Worm (Caenorhabditis elegans) whole organism, L4/young adult: Measurements from ENCODE around the gene C30H6.12.

ENCODE experiments used
- W03F9.2 ChIP-seq: fragments of 150-350 bp; optimal IDR thresholded peaks from 2 replicates; lab custom pipeline; 2014; ENCODE audit warnings: missing biosample characterization, missing genetic modification characterization
- dao-5 ChIP-seq: sonication (generic microtip); optimal IDR thresholded peaks from 2 replicates; lab custom pipeline; 2016; ENCODE audit warnings: missing genotype, missing genetic modification characterization, moderate library complexity, missing compliant biosample characterization
- him-1 ChIP-seq: sonication (generic microtip); optimal IDR thresholded peaks from 2 replicates; lab custom pipeline; 2016; ENCODE audit warnings: missing genotype, missing genetic modification reagents, missing genetic modification characterization, missing compliant biosample characterization

Gene C30H6.12

DNA sequence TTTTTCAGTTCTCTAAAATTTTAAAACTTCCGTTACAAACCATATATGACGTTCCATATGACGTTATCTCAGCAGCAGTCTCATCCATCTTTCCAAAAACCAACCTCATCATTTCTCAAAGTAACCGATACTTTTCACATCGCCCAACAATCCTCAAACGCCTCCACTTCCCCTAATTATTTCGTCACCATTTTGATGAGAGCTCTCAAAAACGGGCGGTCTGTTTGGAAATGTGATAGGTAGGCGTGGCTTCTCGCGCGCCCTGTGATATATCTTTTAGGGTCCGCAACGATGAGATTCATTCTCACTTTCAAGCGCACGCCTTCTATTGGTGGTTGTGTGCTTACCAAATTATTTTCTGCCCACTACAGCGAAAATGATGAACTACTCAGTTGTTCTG, 14.9 kb upstream of the C30H6.12 start, which contains the start of gene trh-1:
Gene trh-1 (plus strand): TSS at position 301 of the 400 bp plus-strand sequence.
- TF ChIP-seq W03F9.2 (tag; lab: Kevin White, UChicago) (no peak), him-1 (no peak), dao-5 (tag; lab: Kevin White, UChicago) (no peak)

- TF ChIP-seq W03F9.2 (tag; lab: Kevin White, UChicago) = no peak
- no peak for TF ChIP-seq dao-5 (tag; lab: Kevin White, UChicago)
- no peak for TF ChIP-seq him-1
These were observed 11.7 kb upstream of the C30H6.12 start, which contains the start of gene C30H6.5 for ce11 chrIV:17371469-17371868. Gene C30H6.5 (plus strand): TSS chrIV:17371769.

DNA sequence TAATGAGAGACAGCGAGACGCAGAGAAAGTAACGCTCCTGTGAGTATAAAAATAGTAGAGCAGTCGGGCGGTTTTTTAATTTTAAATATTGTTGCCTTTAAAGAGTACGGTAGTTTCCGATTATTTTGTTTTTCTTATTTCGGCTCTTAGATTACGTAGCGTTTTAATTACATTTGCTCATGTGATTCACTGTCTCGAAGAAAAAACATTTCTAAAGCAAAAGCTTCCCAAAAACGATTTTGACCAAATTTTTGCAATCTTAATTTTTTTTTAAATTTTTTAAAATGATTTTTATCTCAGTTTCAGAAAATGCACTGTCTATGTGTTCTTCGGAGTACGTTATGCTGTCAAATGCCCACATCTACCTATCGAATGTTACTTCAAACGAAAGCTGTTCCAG, 7.0 kb upstream of the C30H6.12 start, which contains the start of gene haf-1:
Gene haf-1 (plus strand): TSS at position 301 of the 400 bp plus-strand sequence.
- TF ChIP-seq dao-5 (tag; lab: Kevin White, UChicago) (no peak), him-1 (no peak), W03F9.2 (tag; lab: Kevin White, UChicago) (no peak)

DNA sequence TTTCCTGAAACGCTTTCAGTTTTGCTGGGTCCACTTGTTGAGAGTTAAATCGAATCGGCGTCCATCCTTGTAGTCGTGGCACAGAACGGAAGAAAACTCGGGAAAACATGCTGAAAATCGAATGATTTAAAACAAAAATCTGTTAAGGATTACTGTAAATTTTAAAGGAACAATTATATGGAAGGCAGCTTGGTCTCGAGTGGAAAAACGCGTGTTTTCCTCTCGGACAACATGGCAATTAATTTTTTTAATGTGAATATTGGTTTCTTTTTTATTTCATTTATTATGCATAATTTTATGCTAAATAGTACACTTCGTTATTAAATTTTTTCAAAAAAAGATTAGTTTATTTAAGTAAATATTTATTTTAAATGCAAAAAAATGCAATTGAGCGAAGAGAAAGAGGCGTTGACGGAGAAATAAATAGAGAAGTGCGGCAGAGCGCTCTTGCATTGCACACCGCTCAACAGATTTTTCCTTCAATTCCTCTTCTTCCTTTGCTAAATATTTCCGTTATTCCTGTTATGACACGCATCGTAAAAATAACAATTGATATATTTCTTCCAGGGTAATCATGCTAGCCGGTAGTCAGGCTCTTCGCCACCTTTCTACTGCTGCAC, 3.0 kb upstream of the C30H6.12 start, which contains the start of the genes C30H6.9 and dlat-2:
Gene C30H6.9 (minus strand): TSS at position 110 of the 620 bp plus-strand sequence.
Gene dlat-2 (plus strand): TSS at position 566 of the 620 bp plus-strand sequence.
- TF ChIP-seq dao-5 (tag; lab: Kevin White, UChicago) (no peak), W03F9.2 (tag; lab: Kevin White, UChicago) (peak; percentile 76), him-1 (no peak)

ce11 chrIV:17382029-17382428, 1.1 kb upstream of the C30H6.12 start, which contains the start of gene C30H6.8:
Gene C30H6.8 (plus strand): TSS chrIV:17382329.
- TF ChIP-seq him-1 = no peak
- no peak for TF ChIP-seq W03F9.2 (tag; lab: Kevin White, UChicago)
- no peak for TF ChIP-seq dao-5 (tag; lab: Kevin White, UChicago)

DNA sequence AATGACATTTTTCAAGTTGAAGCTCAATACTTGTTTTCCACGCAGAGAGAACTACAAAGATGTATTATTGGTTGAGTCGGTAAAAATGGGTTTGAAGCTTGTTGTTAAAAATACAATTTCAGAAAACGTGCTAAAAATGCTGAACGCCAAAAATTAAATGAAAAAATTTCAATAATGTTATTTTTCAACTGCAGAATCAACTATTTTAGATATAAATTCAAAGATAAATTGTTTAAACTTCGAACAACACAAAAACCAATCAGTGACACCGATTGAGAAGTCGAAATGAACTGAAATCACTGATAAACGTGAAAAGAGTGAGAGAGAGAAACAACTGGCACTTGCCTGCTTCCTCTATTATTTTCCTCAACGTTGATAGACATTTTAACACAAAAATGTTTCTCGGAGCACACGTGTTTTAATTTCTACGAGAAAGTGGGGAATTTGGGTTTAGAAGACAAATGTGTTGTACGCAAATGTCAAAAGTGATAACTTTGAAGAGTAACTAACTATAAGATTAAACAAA, 4.4 kb downstream of the C30H6.12 start, which contains the start of gene T02D1.8:
Gene T02D1.8 (minus strand): TSS at position 51 of the 526 bp plus-strand sequence.
- TF ChIP-seq him-1 (no peak), W03F9.2 (tag; lab: Kevin White, UChicago) (no peak), dao-5 (tag; lab: Kevin White, UChicago) (no peak)

DNA sequence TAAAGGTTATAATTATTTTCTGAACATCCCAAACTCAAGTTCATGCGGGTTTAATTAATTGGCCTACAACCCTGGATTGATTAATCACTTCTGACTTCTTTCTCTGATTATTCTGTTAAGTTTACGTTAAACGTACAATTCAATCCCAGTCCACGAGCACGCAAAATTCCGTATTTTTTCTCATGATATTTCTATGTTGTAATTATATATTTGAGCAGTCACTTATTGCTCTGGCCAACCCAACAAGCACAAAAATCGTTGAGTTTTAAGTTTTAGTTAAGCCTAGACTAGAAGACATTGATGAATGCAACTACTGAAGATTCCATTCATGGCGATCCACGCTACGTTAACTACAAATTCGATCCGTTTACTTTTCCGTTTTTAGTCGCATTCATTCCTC, 12.8 kb downstream of the C30H6.12 start, which contains the start of gene sru-15:
Gene sru-15 (plus strand): TSS at position 301 of the 400 bp plus-strand sequence.
- TF ChIP-seq him-1 (no peak), W03F9.2 (tag; lab: Kevin White, UChicago) (no peak), dao-5 (tag; lab: Kevin White, UChicago) (no peak)

- TF ChIP-seq him-1 (no peak), dao-5 (tag; lab: Kevin White, UChicago) (no peak), W03F9.2 (tag; lab: Kevin White, UChicago) (no peak)
These were observed 16.3 kb downstream of the C30H6.12 start, which contains the start of gene T02D1.4 for ce11 chrIV:17399455-17399854. Gene T02D1.4 (plus strand): TSS chrIV:17399755.

DNA sequence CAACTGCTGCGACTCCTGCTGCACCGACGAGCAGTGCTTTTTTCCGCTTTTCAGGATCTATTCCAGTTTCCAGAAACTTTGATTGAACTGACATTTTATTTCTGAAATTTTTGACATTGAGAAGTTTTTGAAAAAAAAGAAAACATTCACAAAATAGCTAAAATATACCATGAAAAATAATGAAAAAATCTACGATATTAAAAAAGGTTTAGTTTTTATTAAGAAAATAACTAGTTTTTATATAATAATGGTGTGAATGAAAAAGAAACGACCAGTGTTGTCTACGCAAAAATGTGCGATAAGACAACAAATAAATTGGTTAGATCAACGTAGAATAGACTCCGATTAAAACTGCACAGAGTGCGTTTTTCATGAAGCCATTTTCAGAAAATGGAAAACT, 22.4 kb downstream of the C30H6.12 start, which contains the start of gene pmp-4:
Gene pmp-4 (minus strand): TSS at position 101 of the 400 bp plus-strand sequence.
- TF ChIP-seq W03F9.2 (tag; lab: Kevin White, UChicago) = no peak
- no peak for TF ChIP-seq dao-5 (tag; lab: Kevin White, UChicago)
- no peak for TF ChIP-seq him-1

DNA sequence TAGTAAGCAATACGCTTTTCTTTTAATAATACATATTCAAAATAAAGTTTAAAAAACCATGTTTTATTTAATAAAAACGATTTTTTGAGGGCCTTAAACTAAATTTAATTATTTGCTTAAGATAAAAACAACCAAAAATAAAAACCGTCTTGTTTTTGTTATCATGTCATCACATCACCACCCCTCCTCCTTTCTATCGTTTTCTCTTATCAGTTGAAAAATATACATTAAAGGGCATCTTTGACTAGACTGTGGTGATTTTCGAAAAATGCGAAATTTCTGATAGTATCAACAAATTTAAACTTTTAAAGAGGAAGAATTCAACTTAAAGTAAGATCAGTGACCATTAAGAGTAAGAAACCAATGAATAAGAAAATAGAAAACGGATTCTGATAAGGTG, 23.0 kb downstream of the C30H6.12 start:
- TF ChIP-seq dao-5 (tag; lab: Kevin White, UChicago) (no peak), him-1 (no peak), W03F9.2 (tag; lab: Kevin White, UChicago) (no peak)

- TF ChIP-seq dao-5 (tag; lab: Kevin White, UChicago) (no peak), him-1 (no peak), W03F9.2 (tag; lab: Kevin White, UChicago) (no peak)
These were observed 23.9 kb downstream of the C30H6.12 start, which contains the start of gene T02D1.7 for ce11 chrIV:17407025-17407424. Gene T02D1.7 (minus strand): TSS chrIV:17407125.

DNA sequence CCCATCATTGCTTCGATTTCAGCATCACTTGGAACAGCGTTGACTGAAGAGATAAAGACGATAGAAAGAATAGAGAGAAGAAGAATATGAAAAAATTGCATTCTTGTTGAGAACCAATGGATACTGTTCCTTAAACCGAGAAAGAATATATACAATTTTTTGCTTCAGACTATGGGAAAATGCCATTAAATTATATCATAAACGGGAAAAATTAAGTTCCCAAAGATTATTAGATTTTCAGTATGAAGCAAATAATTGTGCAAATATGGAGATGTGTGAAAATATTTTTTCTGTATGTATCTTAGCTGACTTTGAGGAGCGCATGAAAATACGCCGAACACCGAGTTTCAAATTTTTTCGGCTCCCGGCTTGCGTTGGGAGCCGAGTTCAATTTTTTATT, 24.3 kb downstream of the C30H6.12 start, which contains the start of gene T02D1.9:
Gene T02D1.9 (minus strand): TSS at position 101 of the 400 bp plus-strand sequence.
- TF ChIP-seq him-1 (no peak), W03F9.2 (tag; lab: Kevin White, UChicago) (no peak), dao-5 (tag; lab: Kevin White, UChicago) (no peak)

ce11 chrIV:17413343-17413742, 30.2 kb downstream of the C30H6.12 start:
- TF ChIP-seq him-1 (no peak), dao-5 (tag; lab: Kevin White, UChicago) (no peak), W03F9.2 (tag; lab: Kevin White, UChicago) (no peak)

- TF ChIP-seq dao-5 (tag; lab: Kevin White, UChicago) = no peak
These were observed 34.6 kb downstream of the C30H6.12 start, which contains the start of gene npr-26 for ce11 chrIV:17417723-17418122. Gene npr-26 (minus strand): TSS chrIV:17417823.
